Fruit fly (Drosophila melanogaster) whole organism, wandering third instar larva: Measurements from ENCODE around the gene CG6026.

Experiments used
- Abd-B ChIP-seq: fragments of >200 bp; optimal IDR thresholded peaks from 2 replicates; lab custom pipeline; 2017; ENCODE audit warnings: missing biosample characterization, missing genetic modification characterization
- CG32264 ChIP-seq: fragments of 200-800 bp; sonication (Bioruptor generic); optimal IDR thresholded peaks from 2 replicates; lab custom pipeline; 2016; ENCODE audit warnings: missing biosample characterization, missing genetic modification characterization
- CG9705 ChIP-seq: fragments of 200-800 bp; sonication (Bioruptor generic); optimal IDR thresholded peaks from 2 replicates; lab custom pipeline; 2018; ENCODE audit warnings: missing biosample characterization, mild to moderate bottlenecking, missing genetic modification characterization
- CrebA ChIP-seq: fragments of 200-800 bp; sonication (Bioruptor generic); optimal IDR thresholded peaks from 2 replicates; lab custom pipeline; 2016; ENCODE audit warnings: missing biosample characterization, mild to moderate bottlenecking, missing genetic modification characterization, borderline replicate concordance
- Dfd ChIP-seq: fragments of >200 bp; optimal IDR thresholded peaks from 2 replicates; lab custom pipeline; 2017; ENCODE audit warnings: missing biosample characterization, missing genetic modification characterization
- Dif ChIP-seq: fragments of 200-275, 200-300 bp; sonication (Bioruptor generic); optimal IDR thresholded peaks from 2 replicates; lab custom pipeline; 2018; ENCODE audit warnings: missing biosample characterization, missing genetic modification characterization; ENCODE audit not compliant: partially characterized antibody
- HLH106 ChIP-seq: fragments of 200-800 bp; optimal IDR thresholded peaks from 3 replicates; lab custom pipeline; 2019; ENCODE audit warnings: missing biosample characterization, mild to moderate bottlenecking, missing genetic modification characterization, moderate library complexity
- Hnf4 ChIP-seq: fragments of 200-800 bp; sonication (Bioruptor generic); optimal IDR thresholded peaks from 2 replicates; lab custom pipeline; 2016; ENCODE audit warnings: missing biosample characterization, mild to moderate bottlenecking, missing genetic modification characterization
- Hr78 ChIP-seq: fragments of >200 bp; optimal IDR thresholded peaks from 2 replicates; lab custom pipeline; 2017; ENCODE audit warnings: missing biosample characterization, missing genetic modification characterization
- Hr83 ChIP-seq: fragments of 200-300 bp; sonication (Bioruptor generic); optimal IDR thresholded peaks from 2 replicates; lab custom pipeline; 2016; ENCODE audit warnings: missing biosample characterization, mild to moderate bottlenecking, missing genetic modification characterization, moderate library complexity; ENCODE audit not compliant: poor library complexity, severe bottlenecking
- Jra ChIP-seq: sonication (Bioruptor generic); optimal IDR thresholded peaks from 2 replicates; lab custom pipeline; 2016; ENCODE audit warnings: missing biosample characterization, missing genetic modification characterization
- Myc ChIP-seq: fragments of >200 bp; optimal IDR thresholded peaks from 2 replicates; lab custom pipeline; 2017
- N ChIP-seq: fragments of >200 bp; optimal IDR thresholded peaks from 2 replicates; lab custom pipeline; 2018; ENCODE audit warnings: missing biosample characterization, missing external identifiers, missing genetic modification characterization
- Sp1 ChIP-seq: fragments of 200-800 bp; sonication (Bioruptor generic); optimal IDR thresholded peaks from 3 replicates; lab custom pipeline; 2019; ENCODE audit warnings: missing biosample characterization, mild to moderate bottlenecking, missing genetic modification characterization, moderate library complexity
- Vsx2 ChIP-seq: fragments of 200-300, 225-300 bp; sonication (Bioruptor generic); optimal IDR thresholded peaks from 2 replicates; lab custom pipeline; 2018; ENCODE audit warnings: missing biosample characterization, missing genetic modification characterization; ENCODE audit not compliant: partially characterized antibody
- br ChIP-seq: fragments of 200-800 bp; sonication (Bioruptor generic); optimal IDR thresholded peaks from 2 replicates; lab custom pipeline; 2016; ENCODE audit warnings: missing biosample characterization, missing genetic modification characterization
- dl ChIP-seq, 2 experiments: fragments of 175-275, 200-275 bp in 1 of 2; fragments of 200-275 bp in 1 of 2; sonication (Bioruptor generic); optimal IDR thresholded peaks; lab custom pipeline; 2018; ENCODE audit warnings: mild to moderate bottlenecking in 2 of 2, missing biosample characterization in 2 of 2, missing genetic modification characterization in 2 of 2, moderate library complexity in 2 of 2; ENCODE audit not compliant: partially characterized antibody in 2 of 2, insufficient read depth in 1 of 2
- dmrt93B ChIP-seq: fragments of 200-800 bp; sonication (Bioruptor generic); optimal IDR thresholded peaks from 2 replicates; lab custom pipeline; 2018; ENCODE audit warnings: missing biosample characterization, mild to moderate bottlenecking, missing genetic modification characterization
- dsf ChIP-seq: sonication (Bioruptor generic); optimal IDR thresholded peaks from 2 replicates; lab custom pipeline; 2016; ENCODE audit warnings: missing biosample characterization, missing genetic modification characterization, borderline replicate concordance
- ey ChIP-seq: fragments of 200-800 bp; sonication (Bioruptor generic); optimal IDR thresholded peaks from 2 replicates; lab custom pipeline; 2016; ENCODE audit warnings: missing biosample characterization, missing genetic modification characterization
- h ChIP-seq: fragments of 200-800 bp; sonication (Bioruptor generic); optimal IDR thresholded peaks from 3 replicates; lab custom pipeline; 2016; ENCODE audit warnings: missing biosample characterization, mild to moderate bottlenecking, missing genetic modification characterization
- jim ChIP-seq: fragments of 175-275, 200-325 bp; sonication (Bioruptor generic); optimal IDR thresholded peaks from 2 replicates; lab custom pipeline; 2016; ENCODE audit warnings: missing biosample characterization, mild to moderate bottlenecking, missing genetic modification characterization
- lola ChIP-seq: fragments of >200 bp; optimal IDR thresholded peaks from 2 replicates; lab custom pipeline; 2017; ENCODE audit warnings: missing biosample characterization, missing genetic modification characterization
- pan ChIP-seq: fragments of >200 bp; optimal IDR thresholded peaks from 2 replicates; lab custom pipeline; 2017
- psq ChIP-seq: fragments of 200-800 bp; sonication (Bioruptor generic); optimal IDR thresholded peaks from 3 replicates; lab custom pipeline; 2017; ENCODE audit warnings: missing biosample characterization, mild to moderate bottlenecking, missing genetic modification characterization, moderate library complexity
- rgr ChIP-seq: fragments of 200-800 bp; sonication (Bioruptor generic); optimal IDR thresholded peaks from 3 replicates; lab custom pipeline; 2016; ENCODE audit warnings: missing biosample characterization, mild to moderate bottlenecking, missing genetic modification characterization
- sage ChIP-seq: fragments of 200-800 bp; sonication (Bioruptor generic); optimal IDR thresholded peaks from 2 replicates; lab custom pipeline; 2016; ENCODE audit warnings: missing biosample characterization, mild to moderate bottlenecking, missing genetic modification characterization
- sv ChIP-seq: fragments of 200-800 bp; sonication (Bioruptor generic); optimal IDR thresholded peaks from 3 replicates; lab custom pipeline; 2016; ENCODE audit warnings: missing biosample characterization, missing genetic modification characterization
- tai ChIP-seq: sonication (Bioruptor generic); optimal IDR thresholded peaks from 2 replicates; lab custom pipeline; 2016; ENCODE audit warnings: missing biosample characterization, missing genetic modification characterization
- woc ChIP-seq: sonication (Bioruptor generic); optimal IDR thresholded peaks from 2 replicates; lab custom pipeline; 2016; ENCODE audit warnings: missing biosample characterization, mild to moderate bottlenecking, missing genetic modification characterization

Gene CG6026

dm6 chr3R:19040685-19041084 lies 7.3 kb downstream of the CG6026 start:
- TF ChIP-seq dsf (GFP tag; lab: Kevin White, UChicago) (no peak), Dfd (GFP tag; lab: Kevin White, UChicago) (peak; percentile 97)

dm6 chr3R:19044638-19045037 lies 11.3 kb downstream of the CG6026 start:
- no peak for TF ChIP-seq dl (GFP tag; optimal IDR thresholded peaks at IDR 0.05; lab: Kevin White, UChicago; ENCODE audit: insufficient read depth in 1 of 2, partially characterized antibody in 2 of 2)
- no peak for TF ChIP-seq Abd-B (GFP tag; lab: Kevin White, UChicago)
- TF ChIP-seq CG32264, result no peak
- TF ChIP-seq N (GFP tag; lab: Kevin White, UChicago), result no peak
- TF ChIP-seq sv (GFP tag; lab: Kevin White, UChicago), result no peak
- TF ChIP-seq dmrt93B (GFP tag; lab: Kevin White, UChicago), result no peak
- TF ChIP-seq CrebA (GFP tag; lab: Kevin White, UChicago), result no peak
- TF ChIP-seq Hr78 (GFP tag; lab: Kevin White, UChicago), result no peak
- no peak for TF ChIP-seq br (GFP tag; lab: Kevin White, UChicago)
- TF ChIP-seq Hr83 (GFP tag; lab: Kevin White, UChicago), result no peak
- TF ChIP-seq CG9705 (GFP tag; lab: Kevin White, UChicago), result no peak
- TF ChIP-seq Myc (lab: Kevin White, UChicago), result no peak
- TF ChIP-seq jim, result no peak
- no peak for TF ChIP-seq tai (GFP tag; lab: Kevin White, UChicago)
- TF ChIP-seq Hnf4 (GFP tag; lab: Kevin White, UChicago), result no peak
- no peak for TF ChIP-seq woc

dm6 chr3R:19051247-19051646 lies 17.9 kb downstream of the CG6026 start:
- TF ChIP-seq Myc (lab: Kevin White, UChicago) (no peak), HLH106 (tag; lab: Kevin White, UChicago) (no peak), Dif (GFP tag; lab: Kevin White, UChicago) (peak; percentile 5), psq (no peak), sage (no peak), h (peak; percentile 74), CrebA (GFP tag; lab: Kevin White, UChicago) (no peak), pan (lab: Kevin White, UChicago) (no peak), ey (GFP tag; lab: Kevin White, UChicago) (no peak)

- TF ChIP-seq Dif (GFP tag; lab: Kevin White, UChicago) (no peak), dsf (GFP tag; lab: Kevin White, UChicago) (no peak), Hr78 (GFP tag; lab: Kevin White, UChicago) (no peak), CG9705 (GFP tag; lab: Kevin White, UChicago) (no peak)
Observed at dm6 chr3R:19052475-19052874, 19.1 kb downstream of the CG6026 start.

- TF ChIP-seq dmrt93B (GFP tag; lab: Kevin White, UChicago) (no peak), Jra (no peak)
Observed at dm6 chr3R:19054839-19055238, 21.5 kb downstream of the CG6026 start.

dm6 chr3R:19056884-19057283 lies 23.5 kb downstream of the CG6026 start:
- TF ChIP-seq pan (lab: Kevin White, UChicago) (no peak), jim (no peak), Hr78 (GFP tag; lab: Kevin White, UChicago) (no peak), Hr83 (GFP tag; lab: Kevin White, UChicago) (no peak), Jra (no peak), CrebA (GFP tag; lab: Kevin White, UChicago) (no peak), ey (GFP tag; lab: Kevin White, UChicago) (no peak), woc (no peak), Sp1 (GFP tag; lab: Kevin White, UChicago) (no peak), lola (GFP tag; lab: Kevin White, UChicago) (no peak), sv (GFP tag; lab: Kevin White, UChicago) (no peak), CG32264 (no peak), rgr (GFP tag; lab: Kevin White, UChicago) (no peak), Dfd (GFP tag; lab: Kevin White, UChicago) (no peak), Vsx2 (GFP tag; lab: Kevin White, UChicago) (no peak)
